Fruit fly (Drosophila melanogaster) whole organism, pupa: ENCODE data around the gene CG18179.

ENCODE experiments used
- CG12605 ChIP-seq: fragments of 200-800 bp; sonication (Bioruptor generic); IDR thresholded peaks from 2 replicates; pipeline ENCODE4 v1.3.6; 2022; ENCODE audit warnings: missing biosample characterization, missing genetic modification characterization
- CG34367 ChIP-seq: fragments of 200-800 bp; sonication (Bioruptor generic); optimal IDR thresholded peaks from 2 replicates; lab custom pipeline; 2018; ENCODE audit warnings: missing biosample characterization, mild to moderate bottlenecking, missing genetic modification characterization
- CG8301 ChIP-seq: fragments of 200-800 bp; sonication (Bioruptor generic); optimal IDR thresholded peaks from 2 replicates; lab custom pipeline; 2018; ENCODE audit warnings: missing biosample characterization, mild to moderate bottlenecking, missing genetic modification characterization
- EcR ChIP-seq: fragments of 200-800 bp; sonication (Bioruptor generic); optimal IDR thresholded peaks from 3 replicates; lab custom pipeline; 2019; ENCODE audit warnings: missing biosample characterization, missing genetic modification characterization, mild to moderate bottlenecking, moderate library complexity, missing genetic modification reagents
- Pif1A ChIP-seq: fragments of 200-800 bp; sonication (Bioruptor generic); optimal IDR thresholded peaks from 3 replicates; lab custom pipeline; 2016; ENCODE audit warnings: missing biosample characterization, missing genetic modification characterization
- rn ChIP-seq: fragments of 200-800 bp; sonication (Bioruptor generic); IDR thresholded peaks from 2 replicates; pipeline ENCODE4 v1.3.6; 2022; ENCODE audit warnings: missing biosample characterization, missing genetic modification characterization

DNA sequence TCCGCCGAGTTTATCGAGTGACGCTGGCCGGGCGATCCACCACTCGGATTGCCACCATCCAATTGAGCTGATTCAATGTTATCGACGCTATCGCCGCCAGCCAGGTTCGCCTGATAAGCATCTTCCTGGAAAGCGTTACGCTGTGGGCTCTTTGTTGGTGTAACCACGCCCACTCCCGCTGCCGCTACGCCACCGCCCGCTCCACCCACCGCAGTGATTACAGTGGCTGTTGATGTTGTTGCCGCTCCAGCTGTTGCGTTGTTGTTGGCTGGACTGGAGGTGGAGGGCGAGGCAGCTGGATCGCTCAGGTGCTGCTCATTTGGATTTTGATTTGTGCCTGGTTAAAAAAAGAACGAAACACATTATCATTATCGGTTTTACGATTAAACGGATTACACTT, 32.3 kb downstream of the CG18179 start:
- TF ChIP-seq CG12605 (GFP tag; lab: Robert Waterston, UW) = no peak
- TF ChIP-seq rn (GFP tag; lab: Robert Waterston, UW) = no peak
- TF ChIP-seq EcR (GFP tag; lab: Kevin White, UChicago) = no peak
- TF ChIP-seq CG34367 (tag; lab: Kevin White, UChicago) = no peak
- TF ChIP-seq CG8301 (tag; lab: Kevin White, UChicago) = no peak
- TF ChIP-seq Pif1A (GFP tag; lab: Kevin White, UChicago) = no peak
